Worm (Caenorhabditis elegans) whole organism, L3 larva: ENCODE measurements around the gene srh-70.

Experiments
- R02D3.7 ChIP-seq: fragments of 150-350 bp; optimal IDR thresholded peaks from 2 replicates; lab custom pipeline; 2014; ENCODE audit warnings: missing biosample characterization, missing genetic modification characterization
- ama-1 ChIP-seq: fragments of 150-350 bp; optimal IDR thresholded peaks from 2 replicates; lab custom pipeline; 2018
- egl-27 ChIP-seq: sonication (generic microtip); optimal IDR thresholded peaks from 4 replicates; lab custom pipeline; 2017; ENCODE audit warnings: missing biosample characterization, missing genetic modification reagents, missing genetic modification characterization
- lsy-12 ChIP-seq: sonication (generic microtip); optimal IDR thresholded peaks from 2 replicates; lab custom pipeline; 2016; ENCODE audit warnings: mild to moderate bottlenecking, missing genetic modification characterization, missing compliant biosample characterization
- nhr-77 ChIP-seq: fragments of 150-350 bp; optimal IDR thresholded peaks from 2 replicates; lab custom pipeline; 2014; ENCODE audit warnings: missing biosample characterization, missing genetic modification characterization
- unc-39 ChIP-seq: sonication (generic microtip); optimal IDR thresholded peaks from 4 replicates; lab custom pipeline; 2017; ENCODE audit warnings: missing biosample characterization, missing genetic modification characterization
- unc-62 ChIP-seq: fragments of 150-350 bp; sonication (generic microtip); optimal IDR thresholded peaks from 4 replicates; lab custom pipeline; 2014; ENCODE audit warnings: missing biosample characterization, missing genetic modification reagents, missing genetic modification characterization

DNA sequence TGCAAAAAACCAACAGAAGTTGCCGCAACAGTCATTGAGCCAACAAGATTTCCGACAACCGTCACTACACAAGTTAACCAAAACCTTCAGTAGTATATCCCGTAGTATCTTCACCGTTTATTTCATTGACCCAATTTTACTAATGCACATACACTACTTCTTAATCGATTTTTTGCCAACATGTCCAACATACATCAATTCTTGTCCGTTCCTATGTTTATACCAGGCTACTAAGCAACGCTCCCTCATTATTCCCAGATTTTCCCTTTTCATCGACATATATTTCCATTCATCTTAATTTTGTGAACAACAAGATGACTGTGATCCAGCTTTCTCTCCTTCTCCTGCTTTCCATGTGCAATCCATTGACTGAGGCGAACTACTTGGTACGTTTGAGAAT lies 47.2 kb upstream of the srh-70 start, which contains the start of gene F49C5.7:
- TF ChIP-seq egl-27 (tag; lab: Kevin White, UChicago) (no peak), unc-62 (GFP tag; lab: Kevin White, UChicago) (no peak), R02D3.7 (tag; lab: Kevin White, UChicago) (no peak), unc-39 (tag; lab: Kevin White, UChicago) (no peak), lsy-12 (no peak), ama-1 (lab: Kevin White, UChicago) (no peak), nhr-77 (tag; lab: Kevin White, UChicago) (no peak)
